Worm (Caenorhabditis elegans) whole organism, midembryonic: ENCODE results near the gene fbxa-213.
"Not testable (repeated sequence)": the region's sequence is repeated elsewhere in the genome, so short reads cannot be mapped to it uniquely, and the experiment has no call there.

Source experiments
- T22C8.4 ChIP-seq: fragments of 200-800 bp; sonication (Bioruptor generic); IDR thresholded peaks from 2 replicates; pipeline ENCODE4 v1.3.6; 2022; ENCODE audit warnings: missing genetic modification characterization, missing compliant biosample characterization
- cog-1 ChIP-seq: sonication (generic microtip); optimal IDR thresholded peaks from 2 replicates; lab custom pipeline; 2016; ENCODE audit warnings: missing genetic modification characterization, missing compliant biosample characterization
- flt-1 ChIP-seq: fragments of 200-800 bp; sonication (Bioruptor generic); IDR thresholded peaks from 2 replicates; pipeline ENCODE4 v1.3.6; 2022; ENCODE audit warnings: missing genetic modification characterization, missing compliant biosample characterization
- klf-2 ChIP-seq: fragments of 200-800 bp; sonication (Bioruptor generic); conservative IDR thresholded peaks from 2 replicates; pipeline ENCODE4 v1.3.6; 2022; ENCODE audit warnings: missing genetic modification reagents, missing genetic modification characterization, missing compliant biosample characterization
- med-1 ChIP-seq: sonication (generic microtip); optimal IDR thresholded peaks from 2 replicates; lab custom pipeline; 2017; ENCODE audit warnings: missing genetic modification characterization, mild to moderate bottlenecking, missing compliant biosample characterization, antibody characterized with exemption, missing genetic modification reagents; ENCODE audit not compliant: insufficient read depth
- ref-1 ChIP-seq: fragments of 200-800 bp; sonication (Bioruptor generic); conservative IDR thresholded peaks from 2 replicates; pipeline ENCODE4 v1.3.6; 2022; ENCODE audit warnings: missing genetic modification reagents, missing genetic modification characterization, missing compliant biosample characterization
- tab-1 ChIP-seq: fragments of 200-800 bp; sonication (Bioruptor generic); IDR thresholded peaks from 2 replicates; pipeline ENCODE4 v1.3.6; 2022; ENCODE audit warnings: missing genetic modification characterization, missing compliant biosample characterization
- ztf-23 ChIP-seq: fragments of 200-800 bp; sonication (Bioruptor generic); IDR thresholded peaks from 2 replicates; pipeline ENCODE4 v1.3.6; 2022; ENCODE audit warnings: missing genetic modification reagents, missing genetic modification characterization, missing compliant biosample characterization
- ztf-29 ChIP-seq: fragments of 200-800 bp; sonication (Bioruptor generic); IDR thresholded peaks from 2 replicates; pipeline ENCODE4 v1.3.6; 2022; ENCODE audit warnings: missing genetic modification reagents, missing genetic modification characterization, missing compliant biosample characterization

Gene fbxa-213

ce11 chrV:18268744-18269143 is at the start of gene fbxa-213:
fbxa-213 (minus strand) TSS chrV:18268844.
- TF ChIP-seq cog-1 (tag; lab: Kevin White, UChicago) (no peak), flt-1 (GFP tag; lab: Robert Waterston, UW) (no peak), ztf-23 (GFP tag; lab: Robert Waterston, UW) (no peak), ref-1 (GFP tag; lab: Robert Waterston, UW) (no peak), med-1 (GFP tag; lab: Kevin White, UChicago) (no peak), tab-1 (GFP tag; lab: Robert Waterston, UW) (no peak), ztf-29 (GFP tag; lab: Robert Waterston, UW) (no peak), T22C8.4 (GFP tag; lab: Robert Waterston, UW) (no peak), klf-2 (GFP tag; lab: Robert Waterston, UW) (no peak)

ce11 chrV:18318312-18318711 is 49.7 kb upstream of the fbxa-213 start, which contains the start of gene fbxb-119:
fbxb-119 (plus strand) TSS chrV:18318612.
- TF ChIP-seq T22C8.4 (GFP tag; lab: Robert Waterston, UW) (no peak), med-1 (GFP tag; lab: Kevin White, UChicago) (no peak), ztf-29 (GFP tag; lab: Robert Waterston, UW) (no peak), flt-1 (GFP tag; lab: Robert Waterston, UW) (no peak), ref-1 (GFP tag; lab: Robert Waterston, UW) (no peak), klf-2 (GFP tag; lab: Robert Waterston, UW) (no peak), ztf-23 (GFP tag; lab: Robert Waterston, UW) (no peak), tab-1 (GFP tag; lab: Robert Waterston, UW) (no peak), cog-1 (tag; lab: Kevin White, UChicago) (no peak)

- not testable (repeated sequence) for TF ChIP-seq med-1 (GFP tag; lab: Kevin White, UChicago); klf-2 (GFP tag; lab: Robert Waterston, UW); ztf-29 (GFP tag; lab: Robert Waterston, UW)
Measured at ce11 chrV:18302414-18302813, 33.8 kb upstream of the fbxa-213 start, which contains the start of gene Y51A2A.6. Y51A2A.6 (plus strand) TSS chrV:18302714.

ce11 chrV:18299313-18299712 is 30.7 kb upstream of the fbxa-213 start:
- no peak for TF ChIP-seq tab-1 (GFP tag; lab: Robert Waterston, UW)
- TF ChIP-seq klf-2 (GFP tag; lab: Robert Waterston, UW), result no peak
- TF ChIP-seq med-1 (GFP tag; lab: Kevin White, UChicago), result no peak
- TF ChIP-seq cog-1 (tag; lab: Kevin White, UChicago), result no peak
- TF ChIP-seq T22C8.4 (GFP tag; lab: Robert Waterston, UW), result no peak
- no peak for TF ChIP-seq ref-1 (GFP tag; lab: Robert Waterston, UW)

ce11 chrV:18298506-18298905 is 29.9 kb upstream of the fbxa-213 start, which contains the start of gene Y51A2A.5:
Y51A2A.5 (plus strand) TSS chrV:18298806.
- no peak for TF ChIP-seq cog-1 (tag; lab: Kevin White, UChicago)
- TF ChIP-seq ref-1 (GFP tag; lab: Robert Waterston, UW), result no peak
- no peak for TF ChIP-seq tab-1 (GFP tag; lab: Robert Waterston, UW)
- no peak for TF ChIP-seq T22C8.4 (GFP tag; lab: Robert Waterston, UW)
- TF ChIP-seq ztf-29 (GFP tag; lab: Robert Waterston, UW), result no peak
- no peak for TF ChIP-seq ztf-23 (GFP tag; lab: Robert Waterston, UW)
- TF ChIP-seq klf-2 (GFP tag; lab: Robert Waterston, UW), result no peak
- no peak for TF ChIP-seq med-1 (GFP tag; lab: Kevin White, UChicago)
- no peak for TF ChIP-seq flt-1 (GFP tag; lab: Robert Waterston, UW)

DNA sequence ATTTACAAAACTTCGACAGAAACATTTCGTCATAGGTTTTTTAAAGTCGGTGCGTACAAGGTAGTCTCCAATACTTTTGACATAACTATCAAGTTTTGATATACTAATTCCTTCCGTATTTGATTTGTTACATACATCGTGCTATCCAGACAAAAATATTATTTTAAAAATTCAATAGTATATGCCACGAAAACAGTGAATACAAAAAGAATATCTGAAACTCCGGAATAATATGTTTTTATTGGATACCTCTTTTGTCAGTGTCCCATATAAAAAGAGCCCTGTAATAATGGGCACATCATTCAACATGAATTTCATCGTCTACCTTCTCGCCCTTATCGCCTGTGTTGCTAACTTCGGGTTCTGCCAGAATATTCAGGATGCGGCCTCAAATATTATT is 23.7 kb upstream of the fbxa-213 start, which contains the start of gene Y51A2A.12:
Gene Y51A2A.12 (plus strand): TSS at position 301 of the 400 bp plus-strand sequence.
- no peak for TF ChIP-seq med-1 (GFP tag; lab: Kevin White, UChicago)
- no peak for TF ChIP-seq flt-1 (GFP tag; lab: Robert Waterston, UW)
- TF ChIP-seq T22C8.4 (GFP tag; lab: Robert Waterston, UW), result no peak
- no peak for TF ChIP-seq ztf-29 (GFP tag; lab: Robert Waterston, UW)
- TF ChIP-seq klf-2 (GFP tag; lab: Robert Waterston, UW), result no peak
- TF ChIP-seq cog-1 (tag; lab: Kevin White, UChicago), result no peak
- TF ChIP-seq tab-1 (GFP tag; lab: Robert Waterston, UW), result no peak
- TF ChIP-seq ztf-23 (GFP tag; lab: Robert Waterston, UW), result no peak
- no peak for TF ChIP-seq ref-1 (GFP tag; lab: Robert Waterston, UW)

DNA sequence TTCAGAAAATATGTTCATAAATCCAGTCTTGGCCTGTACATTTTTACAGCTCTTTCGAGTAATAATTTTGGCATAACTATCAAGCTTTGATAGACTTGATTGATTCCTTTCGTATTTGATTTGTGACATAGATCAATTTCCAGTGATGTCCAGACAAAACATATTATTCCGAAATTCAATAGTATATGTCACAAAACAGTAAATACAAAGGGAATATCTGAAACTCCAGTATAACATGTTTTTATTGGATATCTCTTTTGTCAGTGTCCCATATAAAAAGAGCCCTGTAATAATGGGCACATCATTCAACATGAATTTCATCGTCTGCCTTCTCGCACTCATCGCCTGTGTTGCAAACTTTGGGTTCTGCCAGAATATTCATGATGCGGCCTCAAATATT is 22.0 kb upstream of the fbxa-213 start, which contains the start of gene Y51A2A.4:
Gene Y51A2A.4 (plus strand): TSS at position 301 of the 400 bp plus-strand sequence.
- TF ChIP-seq cog-1 (tag; lab: Kevin White, UChicago), result no peak
- no peak for TF ChIP-seq med-1 (GFP tag; lab: Kevin White, UChicago)
- TF ChIP-seq T22C8.4 (GFP tag; lab: Robert Waterston, UW), result no peak
- TF ChIP-seq flt-1 (GFP tag; lab: Robert Waterston, UW), result no peak
- TF ChIP-seq ztf-29 (GFP tag; lab: Robert Waterston, UW), result no peak
- TF ChIP-seq klf-2 (GFP tag; lab: Robert Waterston, UW), result no peak
- no peak for TF ChIP-seq ztf-23 (GFP tag; lab: Robert Waterston, UW)
- no peak for TF ChIP-seq ref-1 (GFP tag; lab: Robert Waterston, UW)
- no peak for TF ChIP-seq tab-1 (GFP tag; lab: Robert Waterston, UW)

DNA sequence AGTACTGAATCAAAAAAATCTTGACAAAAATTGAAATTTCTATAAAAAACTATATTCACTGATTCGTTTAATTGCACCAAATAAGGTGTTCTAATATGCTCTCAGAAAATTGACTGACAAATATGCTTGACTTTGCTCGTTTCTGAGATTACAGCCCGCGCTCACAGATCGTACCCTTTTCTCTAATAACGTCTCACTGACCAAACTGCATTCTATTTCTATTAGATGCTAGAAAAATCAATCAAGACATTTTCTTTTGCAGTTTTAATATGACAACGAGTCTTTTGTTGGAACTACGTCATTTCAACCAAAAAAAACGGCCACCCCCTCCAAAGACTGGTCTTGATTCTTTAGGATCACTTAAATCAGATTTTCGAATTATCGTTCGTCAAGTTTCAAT is 14.0 kb upstream of the fbxa-213 start, which contains the start of gene clec-247:
Gene clec-247 (plus strand): TSS at position 301 of the 400 bp plus-strand sequence.
- TF ChIP-seq ztf-29 (GFP tag; lab: Robert Waterston, UW), result no peak
- TF ChIP-seq klf-2 (GFP tag; lab: Robert Waterston, UW), result no peak
- no peak for TF ChIP-seq ztf-23 (GFP tag; lab: Robert Waterston, UW)

DNA sequence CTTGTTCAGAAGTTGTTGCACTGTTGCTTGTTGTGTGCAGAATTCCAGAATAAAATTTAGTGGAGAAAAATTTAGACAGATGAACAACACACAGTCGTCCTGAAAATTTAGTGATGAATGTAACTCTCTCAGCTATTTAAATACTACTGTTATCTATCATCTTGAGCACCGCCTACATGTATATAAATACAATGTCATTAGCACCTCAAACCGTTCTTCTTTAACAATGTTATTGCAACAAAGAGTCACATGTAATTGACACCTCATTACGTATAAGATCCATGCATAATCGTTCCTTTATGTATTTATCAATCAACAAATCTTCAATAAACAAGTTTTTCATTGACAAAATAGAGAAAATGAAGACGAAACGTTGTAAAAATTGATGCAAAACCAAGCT is 12.1 kb upstream of the fbxa-213 start, which contains the start of gene Y51A2A.16:
Gene Y51A2A.16 (minus strand): TSS at position 101 of the 400 bp plus-strand sequence.
- TF ChIP-seq T22C8.4 (GFP tag; lab: Robert Waterston, UW) (no peak), med-1 (GFP tag; lab: Kevin White, UChicago) (no peak), ref-1 (GFP tag; lab: Robert Waterston, UW) (no peak), ztf-23 (GFP tag; lab: Robert Waterston, UW) (no peak), klf-2 (GFP tag; lab: Robert Waterston, UW) (no peak), tab-1 (GFP tag; lab: Robert Waterston, UW) (no peak), flt-1 (GFP tag; lab: Robert Waterston, UW) (no peak), cog-1 (tag; lab: Kevin White, UChicago) (no peak), ztf-29 (GFP tag; lab: Robert Waterston, UW) (no peak)
